Fruit fly (Drosophila melanogaster): ENCODE results near the gene Lectin-galC1.

Gene Lectin-galC1

DNA sequence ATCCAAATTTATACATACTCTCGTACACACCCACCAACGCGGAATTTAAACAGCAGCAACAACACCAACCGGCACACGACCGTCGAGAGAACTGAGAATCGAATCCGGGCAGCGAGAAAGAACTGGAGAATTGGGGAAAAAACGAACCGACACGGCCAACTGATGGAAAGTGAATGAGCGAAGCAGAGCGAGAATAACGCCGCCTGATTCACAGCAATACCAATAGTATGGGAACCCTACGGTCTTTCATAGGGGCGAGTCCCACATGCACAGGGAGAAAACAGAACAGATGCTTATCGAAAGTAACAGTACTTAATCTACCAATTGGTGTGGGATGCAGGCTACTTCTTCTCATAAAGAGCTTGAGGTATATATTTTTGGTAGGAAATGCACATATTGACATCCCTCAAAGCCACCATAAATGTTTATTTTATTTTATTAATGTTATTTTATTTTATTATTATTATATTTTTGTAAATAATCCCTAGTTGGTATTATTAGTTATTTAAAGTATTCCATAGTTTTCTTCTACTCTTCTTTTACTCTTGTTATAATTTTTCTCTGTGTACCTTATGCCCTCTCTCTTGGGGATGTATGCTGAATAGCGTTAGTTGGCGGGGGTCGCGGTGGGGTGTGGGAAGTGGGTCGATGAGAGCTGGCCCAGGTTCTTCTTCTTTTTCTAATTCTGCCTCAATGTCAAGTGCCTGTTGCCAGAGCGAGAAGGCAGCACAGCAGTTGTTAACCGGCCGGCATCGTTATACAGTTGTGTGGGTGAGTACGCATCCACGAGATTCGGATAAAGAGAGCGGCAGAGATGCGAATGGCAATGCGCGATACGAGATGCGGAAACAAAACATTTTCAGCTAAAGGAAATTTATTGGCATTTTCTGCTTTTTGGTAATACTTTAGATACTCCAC is 18.7 kb upstream of the Lectin-galC1 start, which contains the start of gene CG17544 (continued):
- TF ChIP-seq Atf3 (GFP tag; optimal IDR thresholded peaks at IDR 0.05) (no peak), Eip74EF (GFP tag; optimal IDR thresholded peaks at IDR 0.05) (peak in 1 of 2 experiments; percentile 22), Hey (tag; optimal IDR thresholded peaks at IDR 0.05) (no peak), CG16815 (GFP tag; optimal IDR thresholded peaks at IDR 0.05) (peak; percentile 80), CG7372 (GFP tag; IDR thresholded peaks at IDR 0.05) (peak; percentile 25), CG16813 (GFP tag; IDR thresholded peaks at IDR 0.05; ENCODE audit: partially characterized antibody) (no peak), CG17912 (GFP tag; optimal IDR thresholded peaks at IDR 0.05) (peak; percentile 44), NK7.1 (GFP tag; optimal IDR thresholded peaks at IDR 0.05) (no peak), jing (GFP tag; optimal IDR thresholded peaks at IDR 0.05) (no peak), CG32772 (GFP tag; IDR thresholded peaks at IDR 0.05) (peak; percentile 37; the same call in 1 of the 2 replicates), ind (GFP tag; optimal IDR thresholded peaks at IDR 0.05) (peak; percentile 74), CG18011 (GFP tag; optimal IDR thresholded peaks at IDR 0.05) (peak; percentile 12), CG12299 (tag; optimal IDR thresholded peaks at IDR 0.05) (peak; percentile 73), CG9876 (GFP tag; optimal IDR thresholded peaks at IDR 0.05) (no peak), Scr (GFP tag; IDR thresholded peaks at IDR 0.05; ENCODE audit: partially characterized antibody) (no peak), Side (GFP tag; optimal IDR thresholded peaks at IDR 0.05) (peak; percentile 23), CG43689 (GFP tag; IDR thresholded peaks at IDR 0.05) (no peak), B-H1 (GFP tag; IDR thresholded peaks at IDR 0.05) (no peak), da (GFP tag; optimal IDR thresholded peaks at IDR 0.05) (no peak), CG10543 (GFP tag; optimal IDR thresholded peaks at IDR 0.05) (peak; percentile 92), CG1233 (GFP tag; optimal IDR thresholded peaks at IDR 0.05) (peak; percentile 89), nerfin-2 (GFP tag; IDR thresholded peaks at IDR 0.05; ENCODE audit: partially characterized antibody) (no peak), CG12104 (GFP tag; optimal IDR thresholded peaks at IDR 0.05) (peak; percentile 52), hbn (GFP tag; IDR thresholded peaks at IDR 0.05; ENCODE audit: partially characterized antibody) (no peak), gfzf (GFP tag; optimal IDR thresholded peaks at IDR 0.05) (no peak), Stat92E (GFP tag; optimal IDR thresholded peaks at IDR 0.05) (no peak), stc (GFP tag; IDR thresholded peaks at IDR 0.05) (peak; percentile 7; the same call in 1 of the 2 replicates), tio (GFP tag; optimal IDR thresholded peaks at IDR 0.05) (peak; percentile 52), Lpt (GFP tag; optimal IDR thresholded peaks at IDR 0.05) (no peak), otp (GFP tag; IDR thresholded peaks at IDR 0.05) (peak; percentile 30; the same call in 1 of the 3 replicates), Sry-β (GFP tag; optimal IDR thresholded peaks at IDR 0.05) (peak; percentile 87), CG6254 (GFP tag; optimal IDR thresholded peaks at IDR 0.05) (peak; percentile 53), her (GFP tag; optimal IDR thresholded peaks at IDR 0.05) (no peak), chif (GFP tag; optimal IDR thresholded peaks at IDR 0.05) (peak; percentile 12 to 43), CG6683 (GFP tag; optimal IDR thresholded peaks at IDR 0.05) (peak; percentile 78), CG17328 (GFP tag; IDR thresholded peaks at IDR 0.05) (no peak), CG5245 (GFP tag; optimal IDR thresholded peaks at IDR 0.05) (no peak), CG2889 (GFP tag; IDR thresholded peaks at IDR 0.05) (peak; percentile 35; the same call in 1 of the 3 replicates), pfk (GFP tag; optimal IDR thresholded peaks at IDR 0.05) (peak; percentile 3), PHDP (tag; optimal IDR thresholded peaks at IDR 0.05) (peak; percentile 76), CG11696 (GFP tag; IDR thresholded peaks at IDR 0.05) (no peak), jigr1 (GFP tag; IDR thresholded peaks at IDR 0.05) (peak; percentile 11; the same call in 1 of the 3 replicates), BEAF-32 (GFP tag; optimal IDR thresholded peaks at IDR 0.05) (no peak), Bteb2 (GFP tag; optimal IDR thresholded peaks at IDR 0.05) (no peak), bowl (GFP tag; IDR thresholded peaks at IDR 0.05) (no peak), CG11723 (GFP tag; optimal IDR thresholded peaks at IDR 0.05) (no peak), Kr (GFP tag; optimal IDR thresholded peaks at IDR 0.05) (no peak), CG4707 (GFP tag; optimal IDR thresholded peaks at IDR 0.05) (no peak)

Data from whole organism, embryonic.